Worm (Caenorhabditis elegans) whole organism, dauer: ENCODE results near the gene emc-5.

Experiments used
- unc-62 ChIP-seq: sonication (generic microtip); optimal IDR thresholded peaks from 2 replicates; lab custom pipeline; 2017; ENCODE audit warnings: missing biosample characterization, missing genetic modification reagents, missing genetic modification characterization

The emc-5 gene

DNA sequence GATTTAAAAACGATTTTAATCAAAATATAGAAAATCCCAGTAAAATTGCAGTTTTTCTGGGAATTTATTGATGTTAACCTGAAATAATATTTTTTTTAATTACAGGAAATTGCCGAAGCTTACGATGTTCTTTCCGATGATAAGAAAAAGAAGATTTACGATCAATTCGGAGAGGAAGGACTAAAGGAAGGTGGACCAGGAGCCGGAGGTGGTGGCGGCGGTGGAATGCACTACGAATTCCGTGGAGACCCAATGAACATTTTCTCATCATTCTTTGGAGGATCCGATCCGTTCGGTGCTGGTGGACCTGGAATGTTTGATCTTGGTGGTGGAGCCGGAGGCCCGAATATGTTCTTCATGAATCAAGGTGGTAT is 49.4 kb downstream of the emc-5 start:
- TF ChIP-seq unc-62 (GFP tag; lab: Kevin White, UChicago): no peak

ce11 chrII:11547254-11547687 is 50.7 kb downstream of the emc-5 start, which contains the start of gene F54D5.7:
F54D5.7 (plus strand) TSS chrII:11547517.
- no peak for TF ChIP-seq unc-62 (GFP tag; lab: Kevin White, UChicago)
